Fruit fly (Drosophila melanogaster) whole organism, embryonic: ENCODE measurements around the gene fzo.
A peak's percentile ranks its signal among the peaks of the same experiment; 100 is the strongest.

Experiments used
- Ada2b ChIP-seq: fragments of 200-800 bp; sonication (Bioruptor generic); IDR thresholded peaks from 2 replicates; pipeline ENCODE4 v1.3.6; 2022; ENCODE audit warnings: missing biosample characterization, missing genetic modification characterization
- Atf6 ChIP-seq: fragments of 200-800 bp; sonication (Bioruptor generic); IDR thresholded peaks from 2 replicates; pipeline ENCODE4 v1.3.6; 2022; ENCODE audit warnings: missing biosample characterization, missing genetic modification characterization
- Blimp-1 ChIP-seq: fragments of 200-800 bp; sonication (Bioruptor generic); optimal IDR thresholded peaks from 3 replicates; lab custom pipeline; 2018; ENCODE audit warnings: missing biosample characterization, missing genetic modification characterization, mild to moderate bottlenecking, moderate library complexity, missing genetic modification reagents
- BtbVII ChIP-seq: fragments of 200-800 bp; sonication (Bioruptor generic); optimal IDR thresholded peaks from 3 replicates; lab custom pipeline; 2017; ENCODE audit warnings: missing biosample characterization, mild to moderate bottlenecking, missing genetic modification characterization
- CG10209 ChIP-seq: fragments of 200-800 bp; sonication (Bioruptor generic); optimal IDR thresholded peaks from 3 replicates; lab custom pipeline; 2017; ENCODE audit warnings: missing biosample characterization, mild to moderate bottlenecking, missing genetic modification characterization, missing genetic modification reagents
- CG10543 ChIP-seq: fragments of 200-800 bp; sonication (Bioruptor generic); optimal IDR thresholded peaks from 3 replicates; lab custom pipeline; 2017; ENCODE audit warnings: missing biosample characterization, mild to moderate bottlenecking, missing genetic modification characterization, moderate library complexity
- CG11695 ChIP-seq: fragments of 200-800 bp; sonication (Bioruptor generic); IDR thresholded peaks from 3 replicates; pipeline ENCODE4 v1.3.6; 2022; ENCODE audit warnings: missing biosample characterization, missing genetic modification characterization
- CG12155 ChIP-seq: fragments of 200-800 bp; sonication (Bioruptor generic); optimal IDR thresholded peaks from 3 replicates; lab custom pipeline; 2016; ENCODE audit warnings: missing biosample characterization, missing genetic modification characterization
- CG14050 ChIP-seq: fragments of 200-800 bp; sonication (Bioruptor generic); IDR thresholded peaks from 3 replicates; pipeline ENCODE4 v1.3.6; 2022; ENCODE audit warnings: missing biosample characterization, missing genetic modification characterization
- CG2120 ChIP-seq: fragments of 200-800 bp; sonication (Bioruptor generic); optimal IDR thresholded peaks from 3 replicates; lab custom pipeline; 2016; ENCODE audit warnings: missing biosample characterization, missing genetic modification characterization
- CG2712 ChIP-seq: fragments of 200-800 bp; optimal IDR thresholded peaks from 3 replicates; lab custom pipeline; 2019; ENCODE audit warnings: missing biosample characterization, mild to moderate bottlenecking, missing genetic modification characterization, moderate library complexity
- CG30403 ChIP-seq: fragments of 200-800 bp; sonication (Bioruptor generic); optimal IDR thresholded peaks from 3 replicates; lab custom pipeline; 2016; ENCODE audit warnings: missing biosample characterization, missing genetic modification characterization
- CG34224 ChIP-seq: fragments of 200-800 bp; sonication (Bioruptor generic); IDR thresholded peaks from 3 replicates; pipeline ENCODE4 v1.3.6; 2022; ENCODE audit warnings: missing biosample characterization, missing genetic modification characterization; ENCODE audit not compliant: partially characterized antibody
- CG34422 ChIP-seq: fragments of 200-800 bp; sonication (Bioruptor generic); IDR thresholded peaks from 3 replicates; pipeline ENCODE4 v1.3.6; 2022; ENCODE audit warnings: missing biosample characterization, missing genetic modification characterization
- CG4360 ChIP-seq: fragments of 200-800 bp; sonication (Bioruptor generic); IDR thresholded peaks from 2 replicates; pipeline ENCODE4 v1.3.6; 2022; ENCODE audit warnings: missing biosample characterization, missing genetic modification characterization
- CG4820 ChIP-seq: fragments of 200-800 bp; sonication (Bioruptor generic); optimal IDR thresholded peaks from 3 replicates; lab custom pipeline; 2016; ENCODE audit warnings: missing biosample characterization, missing genetic modification characterization
- CG6689 ChIP-seq: fragments of 200-800 bp; sonication (Bioruptor generic); IDR thresholded peaks from 2 replicates; pipeline ENCODE4 v1.3.6; 2022; ENCODE audit warnings: missing biosample characterization, missing genetic modification characterization
- CG7786 ChIP-seq: fragments of 200-800 bp; sonication (Bioruptor generic); optimal IDR thresholded peaks from 2 replicates; lab custom pipeline; 2016; ENCODE audit warnings: missing biosample characterization, missing genetic modification characterization
- CG7839 ChIP-seq: fragments of 200-800 bp; sonication (Bioruptor generic); optimal IDR thresholded peaks from 3 replicates; lab custom pipeline; 2018; ENCODE audit warnings: missing biosample characterization, mild to moderate bottlenecking, missing genetic modification characterization, moderate library complexity
- CG8478 ChIP-seq: fragments of >200 bp; optimal IDR thresholded peaks from 2 replicates; lab custom pipeline; 2018
- CG9727 ChIP-seq: fragments of 200-800 bp; sonication (Bioruptor generic); optimal IDR thresholded peaks from 3 replicates; lab custom pipeline; 2017; ENCODE audit warnings: missing biosample characterization, mild to moderate bottlenecking, missing genetic modification characterization
- CoRest ChIP-seq: fragments of 200-800 bp; sonication (Bioruptor generic); optimal IDR thresholded peaks from 3 replicates; lab custom pipeline; 2018; ENCODE audit warnings: missing biosample characterization, mild to moderate bottlenecking, missing genetic modification characterization, moderate library complexity
- Deaf1 ChIP-seq: fragments of 200-800 bp; optimal IDR thresholded peaks from 3 replicates; lab custom pipeline; 2019; ENCODE audit warnings: missing biosample characterization, mild to moderate bottlenecking, missing genetic modification characterization, moderate library complexity
- Fer1 ChIP-seq: fragments of 200-800 bp; sonication (Bioruptor generic); optimal IDR thresholded peaks from 2 replicates; lab custom pipeline; 2017; ENCODE audit warnings: missing biosample characterization, mild to moderate bottlenecking, missing genetic modification characterization
- GATAe ChIP-seq: fragments of 200-800 bp; sonication (Bioruptor generic); conservative IDR thresholded peaks from 2 replicates; pipeline ENCODE4 v1.3.6; 2022; ENCODE audit warnings: missing biosample characterization, missing genetic modification characterization
- HLH3B ChIP-seq: fragments of 200-800 bp; sonication (Bioruptor generic); IDR thresholded peaks from 2 replicates; pipeline ENCODE4 v1.3.6; 2022; ENCODE audit warnings: missing biosample characterization, missing genetic modification characterization
- Hey ChIP-seq: fragments of 200-800 bp; sonication (Bioruptor generic); optimal IDR thresholded peaks from 3 replicates; lab custom pipeline; 2018; ENCODE audit warnings: missing biosample characterization, mild to moderate bottlenecking, missing genetic modification characterization
- HmgD ChIP-seq: fragments of 200-800 bp; sonication (Bioruptor generic); optimal IDR thresholded peaks from 3 replicates; lab custom pipeline; 2016; ENCODE audit warnings: missing biosample characterization, missing genetic modification characterization
- Med ChIP-seq: fragments of 200-800 bp; sonication (Bioruptor generic); peaks from one replicate; lab custom pipeline; 2016; ENCODE audit warnings: missing biosample characterization, missing genetic modification characterization, mild to moderate bottlenecking, inconsistent platforms, moderate library complexity
- Myb ChIP-seq: fragments of 200-800 bp; sonication (Bioruptor generic); optimal IDR thresholded peaks from 2 replicates; lab custom pipeline; 2016; ENCODE audit warnings: missing biosample characterization, missing genetic modification characterization
- NfI ChIP-seq: fragments of 200-800 bp; sonication (Bioruptor generic); optimal IDR thresholded peaks from 3 replicates; lab custom pipeline; 2018; ENCODE audit warnings: missing biosample characterization, mild to moderate bottlenecking, missing genetic modification characterization, moderate library complexity
- Taf1 ChIP-seq: fragments of 200-800 bp; sonication (Bioruptor generic); IDR thresholded peaks from 2 replicates; pipeline ENCODE4 v1.3.6; 2022; ENCODE audit warnings: missing biosample characterization, missing genetic modification characterization
- Xbp1 ChIP-seq: fragments of 200-800 bp; sonication (Bioruptor generic); optimal IDR thresholded peaks from 3 replicates; lab custom pipeline; 2016; ENCODE audit warnings: missing biosample characterization, mild to moderate bottlenecking, missing genetic modification characterization
- bab2 ChIP-seq: fragments of 200-800 bp; sonication (Bioruptor generic); optimal IDR thresholded peaks from 2 replicates; lab custom pipeline; 2016; ENCODE audit warnings: missing biosample characterization, missing genetic modification characterization
- bbx ChIP-seq: fragments of 200-800 bp; sonication (Bioruptor generic); IDR thresholded peaks from 2 replicates; pipeline ENCODE4 v1.3.6; 2022; ENCODE audit warnings: missing biosample characterization, missing genetic modification characterization; ENCODE audit not compliant: partially characterized antibody
- cwo ChIP-seq: fragments of 200-800 bp; sonication (Bioruptor generic); optimal IDR thresholded peaks from 3 replicates; lab custom pipeline; 2017; ENCODE audit warnings: missing biosample characterization, missing genetic modification characterization, mild to moderate bottlenecking, moderate library complexity, missing genetic modification reagents
- dmrt99B ChIP-seq: fragments of 200-800 bp; sonication (Bioruptor generic); optimal IDR thresholded peaks from 2 replicates; lab custom pipeline; 2018; ENCODE audit warnings: missing biosample characterization, mild to moderate bottlenecking, missing genetic modification characterization, moderate library complexity
- dysf ChIP-seq: fragments of 200-800 bp; sonication (Bioruptor generic); IDR thresholded peaks from 3 replicates; pipeline ENCODE4 v1.3.6; 2022; ENCODE audit warnings: missing biosample characterization, missing genetic modification characterization
- exex ChIP-seq: fragments of 200-800 bp; sonication (Bioruptor generic); optimal IDR thresholded peaks from 4 replicates; lab custom pipeline; 2018; ENCODE audit warnings: missing biosample characterization, mild to moderate bottlenecking, missing genetic modification characterization, moderate library complexity
- grau ChIP-seq: fragments of 200-800 bp; optimal IDR thresholded peaks from 3 replicates; lab custom pipeline; 2019; ENCODE audit warnings: missing biosample characterization, mild to moderate bottlenecking, missing genetic modification characterization, moderate library complexity
- lab ChIP-seq: fragments of 200-800 bp; sonication (Bioruptor generic); optimal IDR thresholded peaks from 3 replicates; lab custom pipeline; 2017; ENCODE audit warnings: missing biosample characterization, missing genetic modification characterization, mild to moderate bottlenecking, moderate library complexity, missing genetic modification reagents
- prd ChIP-seq, 3 experiments: fragments of >200 bp in 2 of 3; fragments of 200-800 bp in 1 of 3; sonication (Bioruptor generic) in 1 of 3; optimal IDR thresholded peaks in 2 of 3; IDR thresholded peaks in 1 of 3; 2 replicates in 2 of 3; 3 replicates in 1 of 3; pipeline versions ENCODE4 v1.3.6 to Lab custom; 2017 to 2022; ENCODE audit warnings: missing biosample characterization in 1 of 3, missing genetic modification characterization in 1 of 3
- psq ChIP-seq: fragments of 200-800 bp; sonication (Bioruptor generic); optimal IDR thresholded peaks from 2 replicates; lab custom pipeline; 2017; ENCODE audit warnings: missing biosample characterization, missing genetic modification characterization
- slbo ChIP-seq: fragments of 200-800 bp; sonication (Bioruptor generic); IDR thresholded peaks from 2 replicates; pipeline ENCODE4 v1.3.6; 2022; ENCODE audit warnings: missing biosample characterization, missing genetic modification characterization
- sob ChIP-seq: fragments of 200-800 bp; sonication (Bioruptor generic); IDR thresholded peaks from 2 replicates; pipeline ENCODE4 v1.3.6; 2022; ENCODE audit warnings: missing biosample characterization, missing genetic modification characterization
- tap ChIP-seq: fragments of 200-800 bp; optimal IDR thresholded peaks from 3 replicates; lab custom pipeline; 2019; ENCODE audit warnings: missing biosample characterization, mild to moderate bottlenecking, missing genetic modification characterization, moderate library complexity
- tin ChIP-seq: fragments of 200-800 bp; sonication (Bioruptor generic); optimal IDR thresholded peaks from 3 replicates; lab custom pipeline; 2016; ENCODE audit warnings: missing biosample characterization, missing genetic modification characterization
- tup ChIP-seq: fragments of 200-800 bp; sonication (Bioruptor generic); optimal IDR thresholded peaks from 2 replicates; lab custom pipeline; 2016; ENCODE audit warnings: missing biosample characterization, mild to moderate bottlenecking, missing genetic modification characterization, moderate library complexity
- tx ChIP-seq: fragments of 200-800 bp; sonication (Bioruptor generic); optimal IDR thresholded peaks from 2 replicates; lab custom pipeline; 2016; ENCODE audit warnings: missing biosample characterization, missing genetic modification characterization

The fzo gene

DNA sequence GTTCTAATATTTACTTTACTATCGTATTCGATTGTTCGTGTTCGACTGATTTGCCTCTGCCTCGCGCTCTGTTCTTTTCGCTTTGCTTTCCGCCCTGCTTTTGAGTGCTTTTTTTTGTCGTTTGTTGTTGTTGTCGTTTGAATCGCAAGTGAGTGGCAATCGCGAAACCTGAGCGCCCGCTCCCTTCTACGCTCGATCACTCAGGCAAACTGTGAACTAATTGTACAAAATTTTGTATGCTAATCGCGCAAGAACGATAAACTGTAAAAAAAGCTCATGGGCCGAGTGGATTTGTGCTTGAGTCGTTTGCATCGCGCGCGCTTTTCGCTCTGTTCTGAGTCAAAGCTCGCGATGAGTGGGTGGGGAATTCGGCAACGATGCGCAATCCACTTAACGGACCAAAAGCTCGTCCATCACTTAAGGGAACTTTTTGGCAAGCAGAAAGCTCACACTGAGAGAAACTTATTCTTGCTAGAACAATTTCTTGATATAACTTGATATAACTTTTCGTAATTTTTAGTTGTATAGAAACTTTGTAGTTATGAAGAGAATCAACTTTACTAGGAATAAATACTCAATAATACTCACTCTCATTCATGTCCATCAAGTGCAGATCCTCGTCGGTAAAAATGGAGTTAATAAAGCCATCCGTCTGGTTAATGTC lies 12.6 kb downstream of the fzo start (continued):
- TF ChIP-seq NfI (GFP tag; lab: Kevin White, UChicago) (peak; percentile 4), Fer1 (GFP tag; lab: Kevin White, UChicago) (peak; percentile 3), CG34422 (GFP tag; lab: Robert Waterston, UW) (peak; percentile 12; the same call in 1 of the 3 replicates), Hey (peak; percentile 80), grau (tag; lab: Kevin White, UChicago) (peak; percentile 51), exex (tag; lab: Kevin White, UChicago) (peak; percentile 71), CG7839 (tag; lab: Kevin White, UChicago) (peak; percentile 46), Blimp-1 (peak; percentile 9), tin (GFP tag; lab: Kevin White, UChicago) (no peak), CG7786 (GFP tag; lab: Kevin White, UChicago) (peak; percentile 28), Myb (GFP tag; lab: Kevin White, UChicago) (no peak), slbo (GFP tag; lab: Robert Waterston, UW) (peak; percentile 61; the same call in 1 of the 2 replicates), CG10209 (peak; percentile 10), Med (GFP tag; lab: Kevin White, UChicago) (peak; percentile 85), GATAe (GFP tag; lab: Robert Waterston, UW) (no peak), CG4360 (GFP tag; lab: Robert Waterston, UW) (0 out of 2 replicates have a peak, but pooled peaks have one; percentile 37), cwo (GFP tag; lab: Kevin White, UChicago) (peak; percentile 0), Deaf1 (tag; lab: Kevin White, UChicago) (peak; percentile 43), tup (GFP tag; lab: Kevin White, UChicago) (no peak), Xbp1 (GFP tag; lab: Kevin White, UChicago) (peak; percentile 17), bbx (0 out of 2 replicates have a peak, but pooled peaks have one; percentile 35), HLH3B (GFP tag; lab: Robert Waterston, UW) (peak; percentile 8; the same call in 1 of the 2 replicates), CG11695 (GFP tag; lab: Robert Waterston, UW) (peak; percentile 47; the same call in 1 of the 3 replicates), dysf (GFP tag; lab: Robert Waterston, UW) (peak; percentile 58; the same call in 2 of the 3 replicates), tap (no peak), CG2712 (tag; lab: Kevin White, UChicago) (peak; percentile 13), lab (GFP tag; lab: Kevin White, UChicago) (peak; percentile 40), CG9727 (no peak), prd (optimal IDR thresholded peaks at IDR 0.05; lab: Kevin White, UChicago) (no peak), prd (GFP tag; IDR thresholded peaks at IDR 0.05; lab: Robert Waterston, UW) (0 out of 3 replicates have a peak, but pooled peaks have one; percentile 7), tx (GFP tag; lab: Kevin White, UChicago) (peak; percentile 2), sob (GFP tag; lab: Robert Waterston, UW) (peak; percentile 55), CG10543 (GFP tag; lab: Kevin White, UChicago) (peak; percentile 79), CoRest (tag; lab: Kevin White, UChicago) (peak; percentile 3), Taf1 (GFP tag; lab: Robert Waterston, UW) (no peak), HmgD (no peak), Ada2b (GFP tag; lab: Robert Waterston, UW) (peak; percentile 51; the same call in 1 of the 2 replicates), CG4820 (no peak), CG12155 (GFP tag; lab: Kevin White, UChicago) (peak; percentile 25), CG14050 (GFP tag; lab: Robert Waterston, UW) (peak; percentile 34; the same call in 1 of the 3 replicates), CG30403 (GFP tag; lab: Kevin White, UChicago) (peak; percentile 22), psq (GFP tag; lab: Kevin White, UChicago) (peak; percentile 5), CG8478 (lab: Kevin White, UChicago) (no peak), dmrt99B (tag; lab: Kevin White, UChicago) (peak; percentile 15), Atf6 (GFP tag; lab: Robert Waterston, UW) (peak; percentile 56; the same call in 1 of the 2 replicates), bab2 (GFP tag; lab: Kevin White, UChicago) (peak; percentile 2), BtbVII (GFP tag; lab: Kevin White, UChicago) (no peak), CG2120 (GFP tag; lab: Kevin White, UChicago) (peak; percentile 70), CG6689 (no peak), CG34224 (GFP tag; lab: Robert Waterston, UW) (peak; percentile 54)
